Worm (Caenorhabditis elegans): ENCODE data around the gene Y51H4A.935.

- TF ChIP-seq ZK546.5 (tag; optimal IDR thresholded peaks at IDR 0.05), result no peak
- TF ChIP-seq ceh-82 (tag; optimal IDR thresholded peaks at IDR 0.05), result no peak
- no peak for TF ChIP-seq nhr-11 (tag; optimal IDR thresholded peaks at IDR 0.05)
- no peak for TF ChIP-seq fos-1 (tag; optimal IDR thresholded peaks at IDR 0.05)
- TF ChIP-seq sem-4 (tag; optimal IDR thresholded peaks at IDR 0.05), result no peak
- TF ChIP-seq aly-2 (tag; optimal IDR thresholded peaks at IDR 0.05), result no peak
- TF ChIP-seq snpc-4 (tag; optimal IDR thresholded peaks at IDR 0.05), result no peak
- no peak for TF ChIP-seq lsy-2 (tag; optimal IDR thresholded peaks at IDR 0.05)
- TF ChIP-seq ama-1 (optimal IDR thresholded peaks at IDR 0.05), result no peak
- no peak for TF ChIP-seq egl-27 (tag; optimal IDR thresholded peaks at IDR 0.05)
Observed at ce11 chrIV:16525018-16525417, 18.0 kb upstream of the Y51H4A.935 start.
